Worm (Caenorhabditis elegans) whole organism, L3 larva: Measurements from ENCODE around the gene K09F6.7.
"Not testable (repeated sequence)": the region's sequence is repeated elsewhere in the genome, so short reads cannot be mapped to it uniquely, and the experiment has no call there.

Experiments
- aly-2 ChIP-seq: fragments of 150-350 bp; optimal IDR thresholded peaks from 2 replicates; lab custom pipeline; 2014; ENCODE audit warnings: missing biosample characterization, missing genetic modification characterization
- ceh-82 ChIP-seq: fragments of 150-350 bp; optimal IDR thresholded peaks from 2 replicates; lab custom pipeline; 2014; ENCODE audit warnings: missing biosample characterization, missing genetic modification characterization
- ceh-9 ChIP-seq: sonication (generic microtip); optimal IDR thresholded peaks from 2 replicates; lab custom pipeline; 2018; ENCODE audit warnings: missing biosample characterization, missing genetic modification characterization
- egl-27 ChIP-seq: sonication (generic microtip); optimal IDR thresholded peaks from 4 replicates; lab custom pipeline; 2017; ENCODE audit warnings: missing biosample characterization, missing genetic modification reagents, missing genetic modification characterization
- egl-5 ChIP-seq: fragments of 150-350 bp; optimal IDR thresholded peaks from 2 replicates; lab custom pipeline; 2017; ENCODE audit warnings: missing biosample characterization, missing genetic modification reagents, missing genetic modification characterization, inconsistent platforms
- elt-1 ChIP-seq: fragments of 150-350 bp; optimal IDR thresholded peaks from 2 replicates; lab custom pipeline; 2014; ENCODE audit warnings: missing biosample characterization, missing genetic modification characterization
- elt-2 ChIP-seq: sonication (generic microtip); optimal IDR thresholded peaks from 2 replicates; lab custom pipeline; 2016; ENCODE audit warnings: missing genetic modification reagents, mild to moderate bottlenecking, missing genetic modification characterization, missing compliant biosample characterization
- elt-3 ChIP-seq, 3 experiments: fragments of 150-350 bp in 1 of 3; sonication (generic microtip) in 2 of 3; optimal IDR thresholded peaks; 2 replicates in 2 of 3; 4 replicates in 1 of 3; lab custom pipeline; 2014 to 2017; ENCODE audit warnings: missing biosample characterization in 3 of 3, missing genetic modification characterization in 3 of 3
- eor-1 ChIP-seq, 2 experiments: fragments of 150-350 bp; optimal IDR thresholded peaks; 2 replicates each; lab custom pipeline; 2014 to 2018; ENCODE audit warnings: missing biosample characterization in 2 of 2, missing genetic modification characterization in 2 of 2
- fkh-2 ChIP-seq: fragments of 150-350 bp; optimal IDR thresholded peaks from 2 replicates; lab custom pipeline; 2014; ENCODE audit warnings: missing biosample characterization, missing genetic modification reagents, missing genetic modification characterization
- hmg-11 ChIP-seq: sonication (generic microtip); optimal IDR thresholded peaks from 2 replicates; lab custom pipeline; 2016; ENCODE audit warnings: missing genetic modification characterization, missing compliant biosample characterization
- jun-1 ChIP-seq: fragments of 150-350 bp; optimal IDR thresholded peaks from 2 replicates; lab custom pipeline; 2014; ENCODE audit warnings: missing biosample characterization, missing genetic modification reagents, missing genetic modification characterization
- lin-39 ChIP-seq: fragments of 150-350 bp; optimal IDR thresholded peaks from 2 replicates; lab custom pipeline; 2018; ENCODE audit warnings: missing biosample characterization, missing genetic modification reagents, missing genetic modification characterization
- lsy-12 ChIP-seq: sonication (generic microtip); optimal IDR thresholded peaks from 2 replicates; lab custom pipeline; 2016; ENCODE audit warnings: mild to moderate bottlenecking, missing genetic modification characterization, missing compliant biosample characterization
- mdl-1 ChIP-seq: fragments of 150-350 bp; optimal IDR thresholded peaks from 2 replicates; lab custom pipeline; 2014; ENCODE audit warnings: missing biosample characterization, missing genetic modification characterization
- nhr-23 ChIP-seq: fragments of 150-350 bp; optimal IDR thresholded peaks from 2 replicates; lab custom pipeline; 2014; ENCODE audit warnings: missing biosample characterization, missing genetic modification reagents, missing genetic modification characterization
- nhr-237 ChIP-seq: fragments of 150-350 bp; optimal IDR thresholded peaks from 2 replicates; lab custom pipeline; 2014; ENCODE audit warnings: missing biosample characterization, missing genetic modification characterization
- nhr-25 ChIP-seq: sonication (generic microtip); optimal IDR thresholded peaks from 2 replicates; lab custom pipeline; 2017; ENCODE audit warnings: missing biosample characterization, missing genetic modification characterization
- nhr-28 ChIP-seq: fragments of 150-350 bp; optimal IDR thresholded peaks from 2 replicates; lab custom pipeline; 2014; ENCODE audit warnings: missing biosample characterization, missing genetic modification characterization
- nhr-43 ChIP-seq: sonication (generic microtip); optimal IDR thresholded peaks from 2 replicates; lab custom pipeline; 2016; ENCODE audit warnings: mild to moderate bottlenecking, missing genetic modification characterization, missing compliant biosample characterization; ENCODE audit not compliant: poor library complexity, severe bottlenecking
- nhr-67 ChIP-seq: fragments of 150-350 bp; optimal IDR thresholded peaks from 2 replicates; lab custom pipeline; 2014; ENCODE audit warnings: missing biosample characterization, missing genetic modification characterization
- nhr-76 ChIP-seq: fragments of 150-350 bp; sonication (generic microtip); optimal IDR thresholded peaks from 5 replicates; lab custom pipeline; 2014; ENCODE audit warnings: missing biosample characterization, missing genetic modification characterization
- nhr-77 ChIP-seq: fragments of 150-350 bp; optimal IDR thresholded peaks from 2 replicates; lab custom pipeline; 2014; ENCODE audit warnings: missing biosample characterization, missing genetic modification characterization
- pha-4 ChIP-seq: fragments of 150-350 bp; optimal IDR thresholded peaks from 2 replicates; lab custom pipeline; 2014; ENCODE audit warnings: missing biosample characterization, missing genetic modification reagents, missing genetic modification characterization
- pqm-1 ChIP-seq: fragments of 150-350 bp; optimal IDR thresholded peaks from 2 replicates; lab custom pipeline; 2017; ENCODE audit warnings: missing biosample characterization, missing genetic modification characterization, inconsistent platforms
- skn-1 ChIP-seq: fragments of 150-350 bp; optimal IDR thresholded peaks from 2 replicates; lab custom pipeline; 2014; ENCODE audit warnings: missing biosample characterization, missing genetic modification characterization
- snpc-4 ChIP-seq: fragments of 150-350 bp; optimal IDR thresholded peaks from 2 replicates; lab custom pipeline; 2014; ENCODE audit warnings: missing biosample characterization, missing genetic modification characterization
- tbx-2 ChIP-seq: sonication (generic microtip); optimal IDR thresholded peaks from 2 replicates; lab custom pipeline; 2016; ENCODE audit warnings: mild to moderate bottlenecking, missing genetic modification characterization, missing compliant biosample characterization
- unc-62 ChIP-seq: fragments of 150-350 bp; sonication (generic microtip); optimal IDR thresholded peaks from 4 replicates; lab custom pipeline; 2014; ENCODE audit warnings: missing biosample characterization, missing genetic modification reagents, missing genetic modification characterization
- ztf-11 ChIP-seq: fragments of 150-350 bp; optimal IDR thresholded peaks from 2 replicates; lab custom pipeline; 2014; ENCODE audit warnings: missing biosample characterization, missing genetic modification characterization
- ztf-4 ChIP-seq: fragments of 150-350 bp; optimal IDR thresholded peaks from 2 replicates; lab custom pipeline; 2014; ENCODE audit warnings: missing biosample characterization, missing genetic modification characterization

The K09F6.7 gene

DNA sequence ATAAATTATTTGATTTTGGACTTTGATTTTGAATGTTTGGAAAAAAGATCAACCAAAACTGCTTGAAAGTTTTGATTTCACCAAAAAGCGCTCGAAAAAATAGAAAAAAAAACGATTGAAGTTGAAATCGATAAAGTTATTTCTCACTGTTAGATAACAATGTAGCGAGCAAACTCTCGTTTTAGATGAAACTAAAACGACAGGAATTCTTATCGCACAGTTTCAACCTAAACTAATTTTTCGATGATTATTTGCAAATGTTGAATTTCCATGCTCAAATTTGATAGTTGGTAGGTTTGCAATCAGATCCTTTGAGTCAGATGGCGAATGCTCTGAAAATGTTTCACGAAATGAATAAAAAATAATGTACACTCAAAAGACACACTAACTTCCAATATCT lies 622 bp upstream of the K09F6.7 start:
- TF ChIP-seq elt-2 (tag; lab: Kevin White, UChicago) (peak; percentile 46), pqm-1 (tag; lab: Kevin White, UChicago) (peak; percentile 1), jun-1 (no peak)

- peak; percentile 24 for TF ChIP-seq ceh-82
- TF ChIP-seq unc-62 (GFP tag; lab: Kevin White, UChicago): peak; percentile 11
- no peak for TF ChIP-seq nhr-28
- peak; percentile 54 for TF ChIP-seq lin-39
Measured at ce11 chrII:2289441-2289840, 2.5 kb downstream of the K09F6.7 start.

ce11 chrII:2288798-2289197 lies 3.1 kb downstream of the K09F6.7 start, which contains the start of the genes K09F6.10 and K09F6.13:
K09F6.10 (minus strand) TSS chrII:2288883.
K09F6.13 (plus strand) TSS chrII:2289114.
- TF ChIP-seq lin-39 (peak; percentile 33), ztf-4 (tag; lab: Kevin White, UChicago) (no peak)

DNA sequence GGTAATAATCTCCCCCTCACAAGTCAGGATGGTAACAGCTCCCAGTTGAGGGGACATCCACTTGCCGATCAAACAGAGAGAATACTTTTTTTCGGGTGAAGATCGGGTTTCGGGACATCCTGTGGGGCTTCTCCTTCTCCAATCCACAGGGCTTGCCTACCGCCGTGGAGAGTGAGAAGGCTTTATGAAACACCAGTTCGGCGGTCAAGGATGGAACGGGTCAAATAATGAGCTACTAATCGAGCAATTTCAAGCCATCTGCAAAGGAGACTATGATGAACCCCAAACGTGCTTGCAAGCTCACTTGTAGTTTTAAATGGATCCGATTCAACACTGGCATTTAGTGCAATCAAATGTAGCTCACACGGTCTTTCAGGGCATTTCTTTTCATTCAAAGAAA lies 7.2 kb downstream of the K09F6.7 start:
- no peak for TF ChIP-seq aly-2
- TF ChIP-seq hmg-11 (tag; lab: Kevin White, UChicago): no peak
- no peak for TF ChIP-seq lsy-12
- no peak for TF ChIP-seq nhr-25
- no peak for TF ChIP-seq nhr-23 (tag; lab: Kevin White, UChicago)
- no peak for TF ChIP-seq pha-4 (tag; lab: Kevin White, UChicago)
- no peak for TF ChIP-seq snpc-4 (tag; lab: Kevin White, UChicago)
- no peak for TF ChIP-seq ztf-4 (tag; lab: Kevin White, UChicago)
- no peak for TF ChIP-seq skn-1
- no peak for TF ChIP-seq pqm-1 (tag; lab: Kevin White, UChicago)
- no peak for TF ChIP-seq nhr-76
- no peak for TF ChIP-seq fkh-2 (tag; lab: Kevin White, UChicago)
- TF ChIP-seq nhr-43: no peak
- no peak for TF ChIP-seq elt-2 (tag; lab: Kevin White, UChicago)
- no peak for TF ChIP-seq nhr-28

- not testable (repeated sequence) for TF ChIP-seq pqm-1, ztf-4, egl-27 (tag; lab: Kevin White, UChicago)
- TF ChIP-seq, all 47 proteins: peak for 0; not testable (repeated sequence) for 47
Measured at ce11 chrII:2282599-2282998, 9.3 kb downstream of the K09F6.7 start, which contains the start of gene K09F6.9. K09F6.9 (minus strand) TSS chrII:2282699.

DNA sequence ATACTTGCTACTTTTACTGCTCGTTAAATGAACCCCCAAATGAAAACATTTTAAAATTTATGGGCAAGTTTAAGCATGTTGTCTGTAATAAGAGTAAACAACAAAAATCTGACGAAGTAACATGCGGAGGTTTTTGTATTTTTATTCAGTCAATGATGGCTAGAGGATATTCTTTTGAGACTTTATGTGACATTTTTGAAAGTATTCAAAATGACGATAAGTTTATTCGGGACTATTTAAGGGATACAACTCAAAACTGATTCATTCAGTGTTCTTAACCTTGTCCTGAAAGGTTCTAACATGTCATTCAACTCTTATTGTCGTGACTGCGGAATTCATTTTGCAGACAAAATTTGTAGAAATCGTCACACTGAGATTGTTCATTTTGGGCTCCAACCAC lies 12.1 kb downstream of the K09F6.7 start, which contains the start of gene K09F6.11:
K09F6.11 (plus strand) TSS at position 301 of the 400 bp plus-strand sequence.
- TF ChIP-seq lsy-12 (no peak), lin-39 (no peak), tbx-2 (tag; lab: Kevin White, UChicago) (no peak), ceh-9 (no peak), elt-3 (tag; optimal IDR thresholded peaks at IDR 0.05; lab: Kevin White, UChicago) (no peak), eor-1 (tag; optimal IDR thresholded peaks at IDR 0.05; lab: Kevin White, UChicago) (no peak), nhr-77 (no peak), aly-2 (no peak), nhr-237 (no peak)

DNA sequence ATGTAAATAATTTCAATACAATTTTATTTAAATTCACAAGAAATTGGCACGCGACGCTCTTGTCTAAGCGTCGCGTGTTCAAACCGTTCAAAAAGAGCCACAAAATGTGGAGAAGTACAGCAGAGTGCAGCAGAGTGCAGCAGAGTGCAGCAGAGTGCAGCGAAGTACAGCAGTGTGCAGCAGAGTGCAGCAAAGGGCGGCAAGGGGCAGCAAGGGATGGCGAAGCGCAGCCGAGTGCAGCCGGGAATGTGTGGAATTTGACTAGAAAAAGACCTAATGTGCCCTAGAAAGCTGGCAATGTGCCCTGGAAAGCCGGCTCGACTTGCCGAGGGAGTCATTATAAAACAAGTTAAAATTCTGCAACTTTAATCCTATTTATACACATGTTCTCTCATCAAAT lies 12.7 kb downstream of the K09F6.7 start, which contains the start of gene K09F6.6:
K09F6.6 (minus strand) TSS at position 43 of the 400 bp plus-strand sequence.
- TF ChIP-seq ceh-9 (no peak), elt-1 (tag; lab: Kevin White, UChicago) (no peak), nhr-76 (no peak), egl-27 (tag; lab: Kevin White, UChicago) (no peak), egl-5 (tag; lab: Kevin White, UChicago) (no peak), nhr-67 (tag; lab: Kevin White, UChicago) (no peak), fkh-2 (tag; lab: Kevin White, UChicago) (no peak), snpc-4 (tag; lab: Kevin White, UChicago) (no peak), mdl-1 (tag; lab: Kevin White, UChicago) (no peak), ztf-11 (tag; lab: Kevin White, UChicago) (no peak), tbx-2 (tag; lab: Kevin White, UChicago) (no peak)
